Worm (Caenorhabditis elegans): ENCODE results near the gene F32D8.4.

DNA sequence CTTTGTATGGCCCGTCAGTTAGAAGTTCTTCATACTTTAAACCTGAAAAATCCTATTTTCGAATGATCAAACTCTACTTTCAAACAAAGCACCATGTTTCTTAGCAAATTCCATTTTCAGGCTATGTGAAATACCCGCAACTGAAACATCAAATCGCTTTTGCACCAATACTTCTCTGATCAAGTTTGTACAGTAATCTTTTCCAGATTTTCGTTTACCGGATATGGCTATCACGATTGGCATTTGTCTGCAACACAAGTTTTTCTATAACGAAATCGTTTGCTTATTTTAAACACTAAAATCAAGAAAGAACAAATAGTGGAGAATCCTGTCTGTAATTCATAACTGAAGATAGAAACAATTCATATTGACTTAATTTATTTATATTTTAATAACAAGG, 2.9 kb upstream of the F32D8.4 start, which contains the start of gene F32D8.13:
- TF ChIP-seq elt-3 (tag; optimal IDR thresholded peaks at IDR 0.05) (no peak), cnd-1 (tag; optimal IDR thresholded peaks at IDR 0.05) (no peak)

Measured in whole organism, mixed stage, embryonic.